Fruit fly (Drosophila melanogaster) whole organism, embryonic: ENCODE results near the gene woc.

Experiments used
- ATbp ChIP-seq: fragments of 200-800 bp; sonication (Bioruptor generic); optimal IDR thresholded peaks from 2 replicates; lab custom pipeline; 2017; ENCODE audit warnings: missing biosample characterization, mild to moderate bottlenecking, missing genetic modification characterization, missing genetic modification reagents
- Atf3 ChIP-seq: fragments of 200-800 bp; sonication (Bioruptor generic); optimal IDR thresholded peaks from 3 replicates; lab custom pipeline; 2016; ENCODE audit warnings: missing biosample characterization, missing genetic modification characterization
- Bdp1 ChIP-seq: fragments of 200-800 bp; sonication (Bioruptor generic); optimal IDR thresholded peaks from 3 replicates; lab custom pipeline; 2016; ENCODE audit warnings: missing biosample characterization, missing genetic modification characterization
- Blimp-1 ChIP-seq: fragments of 200-800 bp; sonication (Bioruptor generic); optimal IDR thresholded peaks from 3 replicates; lab custom pipeline; 2018; ENCODE audit warnings: missing biosample characterization, missing genetic modification characterization, mild to moderate bottlenecking, moderate library complexity, missing genetic modification reagents
- CG11085 ChIP-seq: fragments of 200-800 bp; sonication (Bioruptor generic); IDR thresholded peaks from 2 replicates; pipeline ENCODE4 v1.3.6; 2022; ENCODE audit warnings: missing biosample characterization, missing genetic modification characterization
- CG11247 ChIP-seq: fragments of 200-800 bp; sonication (Bioruptor generic); IDR thresholded peaks from 2 replicates; pipeline ENCODE4 v1.3.6; 2022; ENCODE audit warnings: missing biosample characterization, missing genetic modification characterization
- CG11504 ChIP-seq: fragments of 200-800 bp; sonication (Bioruptor generic); optimal IDR thresholded peaks from 3 replicates; lab custom pipeline; 2019; ENCODE audit warnings: missing biosample characterization, mild to moderate bottlenecking, missing genetic modification characterization, moderate library complexity
- CG12236 ChIP-seq: fragments of 200-800 bp; sonication (Bioruptor generic); optimal IDR thresholded peaks from 2 replicates; lab custom pipeline; 2016; ENCODE audit warnings: missing biosample characterization, missing genetic modification characterization
- CG14441 ChIP-seq: fragments of 200-800 bp; sonication (Bioruptor generic); IDR thresholded peaks from 2 replicates; pipeline ENCODE4 v1.3.6; 2022; ENCODE audit warnings: missing biosample characterization, missing genetic modification characterization
- CG14965 ChIP-seq: fragments of 200-800 bp; sonication (Bioruptor generic); optimal IDR thresholded peaks from 2 replicates; lab custom pipeline; 2016; ENCODE audit warnings: missing biosample characterization, missing genetic modification characterization, borderline replicate concordance
- CG17328 ChIP-seq: fragments of 200-800 bp; sonication (Bioruptor generic); IDR thresholded peaks from 2 replicates; pipeline ENCODE4 v1.3.6; 2022; ENCODE audit warnings: missing biosample characterization, missing genetic modification characterization
- CG3281 ChIP-seq: fragments of 200-800 bp; sonication (Bioruptor generic); optimal IDR thresholded peaks from 3 replicates; lab custom pipeline; 2017; ENCODE audit warnings: missing biosample characterization, mild to moderate bottlenecking, missing genetic modification characterization
- CG4820 ChIP-seq: fragments of 200-800 bp; sonication (Bioruptor generic); optimal IDR thresholded peaks from 3 replicates; lab custom pipeline; 2016; ENCODE audit warnings: missing biosample characterization, missing genetic modification characterization
- CG5953 ChIP-seq: fragments of 200-800 bp; sonication (Bioruptor generic); IDR thresholded peaks from 2 replicates; pipeline ENCODE4 v1.3.6; 2022; ENCODE audit warnings: missing biosample characterization, missing genetic modification characterization
- CG6654 ChIP-seq: fragments of 200-800 bp; sonication (Bioruptor generic); optimal IDR thresholded peaks from 2 replicates; lab custom pipeline; 2017; ENCODE audit warnings: missing biosample characterization, mild to moderate bottlenecking, missing genetic modification characterization
- CG7963 ChIP-seq: fragments of 200-800 bp; sonication (Bioruptor generic); IDR thresholded peaks from 3 replicates; pipeline ENCODE4 v1.3.6; 2022; ENCODE audit warnings: missing biosample characterization, missing genetic modification characterization; ENCODE audit not compliant: partially characterized antibody
- CG8478 ChIP-seq: fragments of >200 bp; optimal IDR thresholded peaks from 2 replicates; lab custom pipeline; 2018
- CG8924 ChIP-seq: fragments of 200-800 bp; optimal IDR thresholded peaks from 3 replicates; lab custom pipeline; 2019; ENCODE audit warnings: missing biosample characterization, mild to moderate bottlenecking, missing genetic modification characterization, moderate library complexity
- Dp ChIP-seq: fragments of 200-800 bp; sonication (Bioruptor generic); optimal IDR thresholded peaks from 2 replicates; lab custom pipeline; 2018; ENCODE audit warnings: missing biosample characterization, mild to moderate bottlenecking, missing genetic modification characterization, moderate library complexity
- E2f2 ChIP-seq: fragments of 200-800 bp; sonication (Bioruptor generic); IDR thresholded peaks from 2 replicates; pipeline ENCODE4 v1.3.6; 2022; ENCODE audit warnings: missing biosample characterization, missing genetic modification characterization
- H2.0 ChIP-seq: fragments of 200-800 bp; sonication (Bioruptor generic); IDR thresholded peaks from 2 replicates; pipeline ENCODE4 v1.3.6; 2022; ENCODE audit warnings: missing biosample characterization, missing genetic modification characterization
- Hmr ChIP-seq: fragments of 200-800 bp; sonication (Bioruptor generic); optimal IDR thresholded peaks from 3 replicates; lab custom pipeline; 2017; ENCODE audit warnings: mild to moderate bottlenecking, missing biosample characterization, missing genetic modification reagents, missing genetic modification characterization
- Hr3 ChIP-seq: fragments of 200-800 bp; sonication (Bioruptor generic); optimal IDR thresholded peaks from 3 replicates; lab custom pipeline; 2016; ENCODE audit warnings: missing biosample characterization, missing genetic modification characterization
- Jarid2 ChIP-seq: fragments of 200-800 bp; sonication (Bioruptor generic); optimal IDR thresholded peaks from 3 replicates; lab custom pipeline; 2017; ENCODE audit warnings: mild to moderate bottlenecking, missing biosample characterization, missing genetic modification reagents, missing genetic modification characterization
- Mes4 ChIP-seq: fragments of 200-800 bp; sonication (Bioruptor generic); optimal IDR thresholded peaks from 2 replicates; lab custom pipeline; 2016; ENCODE audit warnings: missing biosample characterization, missing genetic modification characterization
- NK7.1 ChIP-seq: fragments of 200-800 bp; sonication (Bioruptor generic); optimal IDR thresholded peaks from 3 replicates; lab custom pipeline; 2016; ENCODE audit warnings: missing biosample characterization, missing genetic modification characterization
- Nf-YA ChIP-seq: fragments of 200-800 bp; sonication (Bioruptor generic); IDR thresholded peaks from 2 replicates; pipeline ENCODE4 v1.3.6; 2022; ENCODE audit warnings: missing biosample characterization, missing genetic modification characterization
- PHDP ChIP-seq: fragments of 200-800 bp; sonication (Bioruptor generic); optimal IDR thresholded peaks from 3 replicates; lab custom pipeline; 2018; ENCODE audit warnings: missing biosample characterization, mild to moderate bottlenecking, missing genetic modification characterization, moderate library complexity
- Sry-δ ChIP-seq: fragments of 200-800 bp; sonication (Bioruptor generic); optimal IDR thresholded peaks from 2 replicates; lab custom pipeline; 2016; ENCODE audit warnings: missing biosample characterization, missing genetic modification characterization
- aop ChIP-seq: fragments of 200-800 bp; sonication (Bioruptor generic); IDR thresholded peaks from 2 replicates; pipeline ENCODE4 v1.3.6; 2022; ENCODE audit warnings: missing biosample characterization, missing genetic modification characterization
- bcd ChIP-seq: fragments of 200-800 bp; sonication (Bioruptor generic); optimal IDR thresholded peaks from 2 replicates; lab custom pipeline; 2017; ENCODE audit warnings: missing biosample characterization, mild to moderate bottlenecking, missing genetic modification characterization
- chif ChIP-seq, 2 experiments: fragments of 200-800 bp; sonication (Bioruptor generic); optimal IDR thresholded peaks; 3 replicates each; lab custom pipeline; 2016; ENCODE audit warnings: missing biosample characterization in 2 of 2, missing genetic modification characterization in 2 of 2
- chinmo ChIP-seq: fragments of 200-800 bp; sonication (Bioruptor generic); IDR thresholded peaks from 4 replicates; pipeline ENCODE4 v1.3.6; 2022; ENCODE audit warnings: missing biosample characterization, missing genetic modification characterization; ENCODE audit not compliant: partially characterized antibody
- dati ChIP-seq: fragments of 200-800 bp; sonication (Bioruptor generic); IDR thresholded peaks from 2 replicates; pipeline ENCODE4 v1.3.6; 2022; ENCODE audit warnings: missing biosample characterization, missing genetic modification characterization
- disco-r ChIP-seq: fragments of 200-800 bp; sonication (Bioruptor generic); optimal IDR thresholded peaks from 2 replicates; lab custom pipeline; 2016; ENCODE audit warnings: missing biosample characterization, missing genetic modification characterization
- gce ChIP-seq: fragments of 200-800 bp; sonication (Bioruptor generic); IDR thresholded peaks from 3 replicates; pipeline ENCODE4 v1.3.6; 2022; ENCODE audit warnings: missing biosample characterization, missing genetic modification characterization
- grn ChIP-seq: fragments of 200-800 bp; sonication (Bioruptor generic); optimal IDR thresholded peaks from 3 replicates; lab custom pipeline; 2017; ENCODE audit warnings: missing biosample characterization, missing genetic modification characterization
- ham ChIP-seq: fragments of 200-800 bp; sonication (Bioruptor generic); IDR thresholded peaks from 2 replicates; pipeline ENCODE4 v1.3.6; 2022; ENCODE audit warnings: missing biosample characterization, missing genetic modification characterization
- hkb ChIP-seq, 2 experiments: fragments of 200-800 bp in 1 of 2; fragments of >200 bp in 1 of 2; sonication (Bioruptor generic) in 1 of 2; IDR thresholded peaks in 1 of 2; optimal IDR thresholded peaks in 1 of 2; 2 replicates each; pipeline versions ENCODE4 v1.3.6 to Lab custom; 2017 to 2022; ENCODE audit warnings: missing biosample characterization in 1 of 2, missing genetic modification characterization in 1 of 2
- jigr1 ChIP-seq: fragments of 200-800 bp; sonication (Bioruptor generic); IDR thresholded peaks from 3 replicates; pipeline ENCODE4 v1.3.6; 2022; ENCODE audit warnings: missing biosample characterization, missing genetic modification characterization
- ken ChIP-seq: fragments of 200-800 bp; sonication (Bioruptor generic); IDR thresholded peaks from 3 replicates; pipeline ENCODE4 v1.3.6; 2022; ENCODE audit warnings: missing biosample characterization, missing genetic modification characterization
- kni ChIP-seq: fragments of 200-800 bp; sonication (Bioruptor generic); optimal IDR thresholded peaks from 3 replicates; lab custom pipeline; 2017; ENCODE audit warnings: mild to moderate bottlenecking, missing biosample characterization, missing genetic modification reagents, missing genetic modification characterization
- mld ChIP-seq: fragments of 200-800 bp; sonication (Bioruptor generic); IDR thresholded peaks from 3 replicates; pipeline ENCODE4 v1.3.6; 2022; ENCODE audit warnings: missing biosample characterization, missing genetic modification characterization; ENCODE audit not compliant: partially characterized antibody
- onecut ChIP-seq: fragments of 200-800 bp; sonication (Bioruptor generic); IDR thresholded peaks from 2 replicates; pipeline ENCODE4 v1.3.6; 2022; ENCODE audit warnings: missing biosample characterization, missing genetic modification characterization
- psq ChIP-seq: fragments of 200-800 bp; sonication (Bioruptor generic); optimal IDR thresholded peaks from 2 replicates; lab custom pipeline; 2017; ENCODE audit warnings: missing biosample characterization, missing genetic modification characterization
- pum ChIP-seq: fragments of 200-800 bp; sonication (Bioruptor generic); optimal IDR thresholded peaks from 2 replicates; lab custom pipeline; 2016; ENCODE audit warnings: missing biosample characterization, missing genetic modification characterization
- repo ChIP-seq: fragments of 200-800 bp; sonication (Bioruptor generic); optimal IDR thresholded peaks from 2 replicates; lab custom pipeline; 2016; ENCODE audit warnings: missing biosample characterization, missing genetic modification characterization
- sim ChIP-seq: fragments of 200-800 bp; sonication (Bioruptor generic); IDR thresholded peaks from 2 replicates; pipeline ENCODE4 v1.3.6; 2022; ENCODE audit warnings: missing biosample characterization, missing genetic modification characterization
- tx ChIP-seq: fragments of 200-800 bp; sonication (Bioruptor generic); optimal IDR thresholded peaks from 2 replicates; lab custom pipeline; 2016; ENCODE audit warnings: missing biosample characterization, missing genetic modification characterization
- z ChIP-seq: fragments of 200-800 bp; sonication (Bioruptor generic); IDR thresholded peaks from 3 replicates; pipeline ENCODE4 v1.3.6; 2022; ENCODE audit warnings: missing biosample characterization, missing genetic modification characterization

Gene woc

dm6 chr3R:27208724-27209343, 55.0 kb downstream of the woc start (continued):
- TF ChIP-seq CG11247: 0 out of 2 replicates have a peak, but pooled peaks have one; percentile 38
- peak; percentile 19 for TF ChIP-seq Sry-δ (GFP tag; lab: Kevin White, UChicago)
- TF ChIP-seq pum (GFP tag; lab: Kevin White, UChicago): peak; percentile 17
- TF ChIP-seq grn (GFP tag; lab: Kevin White, UChicago): peak; percentile 26
- 0 out of 2 replicates have a peak, but pooled peaks have one; percentile 38 for TF ChIP-seq H2.0 (GFP tag; lab: Robert Waterston, UW)
- no peak for TF ChIP-seq Dp
- TF ChIP-seq CG11504 (tag; lab: Kevin White, UChicago): peak; percentile 24
- TF ChIP-seq CG12236 (GFP tag; lab: Kevin White, UChicago): peak; percentile 45
- TF ChIP-seq mld (GFP tag; lab: Robert Waterston, UW): no peak
- TF ChIP-seq psq (GFP tag; lab: Kevin White, UChicago): no peak
- TF ChIP-seq E2f2 (GFP tag; lab: Robert Waterston, UW): 0 out of 2 replicates have a peak, but pooled peaks have one; percentile 10
- TF ChIP-seq CG5953 (GFP tag; lab: Robert Waterston, UW): peak; percentile 59; the same call in 1 of the 2 replicates
- no peak for TF ChIP-seq chinmo (GFP tag; lab: Robert Waterston, UW)
- peak; percentile 51 for TF ChIP-seq bcd
- TF ChIP-seq Hmr (GFP tag; lab: Kevin White, UChicago): peak; percentile 5
- peak; percentile 70; the same call in 1 of the 3 replicates for TF ChIP-seq gce (GFP tag; lab: Robert Waterston, UW)
- peak; percentile 63; the same call in 1 of the 2 replicates for TF ChIP-seq sim (GFP tag; lab: Robert Waterston, UW)
- peak; percentile 27 for TF ChIP-seq NK7.1 (GFP tag; lab: Kevin White, UChicago)
- no peak for TF ChIP-seq CG7963 (GFP tag; lab: Robert Waterston, UW)
- TF ChIP-seq Blimp-1 (GFP tag; lab: Kevin White, UChicago): peak; percentile 46
- TF ChIP-seq CG8478: no peak
- no peak for TF ChIP-seq jigr1 (GFP tag; lab: Robert Waterston, UW)
- TF ChIP-seq CG14965 (GFP tag; lab: Kevin White, UChicago): no peak
- no peak for TF ChIP-seq hkb (optimal IDR thresholded peaks at IDR 0.05; lab: Kevin White, UChicago)
- peak; percentile 67 for TF ChIP-seq hkb (GFP tag; IDR thresholded peaks at IDR 0.05; lab: Robert Waterston, UW)
- no peak for TF ChIP-seq ken
- TF ChIP-seq CG17328 (GFP tag; lab: Robert Waterston, UW): peak; percentile 47; the same call in 1 of the 2 replicates
- peak; percentile 37 for TF ChIP-seq Mes4
- peak; percentile 18 for TF ChIP-seq PHDP (tag; lab: Kevin White, UChicago)
- TF ChIP-seq ATbp (GFP tag; lab: Kevin White, UChicago): peak; percentile 79
- TF ChIP-seq repo (GFP tag; lab: Kevin White, UChicago): peak; percentile 21
- no peak for TF ChIP-seq ham
- no peak for TF ChIP-seq CG4820 (GFP tag; lab: Kevin White, UChicago)
- TF ChIP-seq chif (GFP tag; optimal IDR thresholded peaks at IDR 0.05; lab: Kevin White, UChicago): peak in 1 of 2 experiments; percentile 15
- TF ChIP-seq onecut (GFP tag; lab: Robert Waterston, UW): peak; percentile 59
- TF ChIP-seq aop (GFP tag; lab: Robert Waterston, UW): no peak
- no peak for TF ChIP-seq z (GFP tag; lab: Robert Waterston, UW)
- no peak for TF ChIP-seq disco-r
- 0 out of 2 replicates have a peak, but pooled peaks have one; percentile 38 for TF ChIP-seq CG11085
- peak; percentile 15 for TF ChIP-seq Atf3 (GFP tag; lab: Kevin White, UChicago)
- TF ChIP-seq CG8924 (tag; lab: Kevin White, UChicago): peak; percentile 42
- peak; percentile 43; the same call in 1 of the 2 replicates for TF ChIP-seq CG14441 (GFP tag; lab: Robert Waterston, UW)
- TF ChIP-seq Bdp1 (GFP tag; lab: Kevin White, UChicago): no peak
- no peak for TF ChIP-seq Jarid2 (GFP tag; lab: Kevin White, UChicago)
- TF ChIP-seq CG3281: no peak
- no peak for TF ChIP-seq tx (GFP tag; lab: Kevin White, UChicago)
- peak; percentile 89 for TF ChIP-seq kni
- TF ChIP-seq CG6654: no peak
- no peak for TF ChIP-seq Hr3 (GFP tag; lab: Kevin White, UChicago)
- TF ChIP-seq dati (GFP tag; lab: Robert Waterston, UW): no peak
- peak; percentile 64 for TF ChIP-seq Nf-YA
